Fruit fly (Drosophila melanogaster): ENCODE measurements around the gene RpS17.

Gene RpS17

dm6 chr3L:9410030-9410589, 19.5 kb downstream of the RpS17 start:
- no peak for TF ChIP-seq CG17806 (tag; optimal IDR thresholded peaks at IDR 0.05)
- no peak for TF ChIP-seq Pif1A (GFP tag; optimal IDR thresholded peaks at IDR 0.05)
- TF ChIP-seq CG8159 (tag; optimal IDR thresholded peaks at IDR 0.05) = no peak
- no peak for TF ChIP-seq Snoo (tag; optimal IDR thresholded peaks at IDR 0.05)

dm6 chr3L:9404497-9404896, 25.1 kb downstream of the RpS17 start, which contains the start of gene Cpr67B:
Gene Cpr67B, plus strand, starts transcription at chr3L:9404797.
- TF ChIP-seq CG13204 (GFP tag; optimal IDR thresholded peaks at IDR 0.05) = no peak
- TF ChIP-seq fd96Ca (GFP tag; IDR thresholded peaks at IDR 0.05) = no peak
- TF ChIP-seq EcR (GFP tag; optimal IDR thresholded peaks at IDR 0.05) = no peak
- no peak for TF ChIP-seq Pif1B (GFP tag; optimal IDR thresholded peaks at IDR 0.05)
- no peak for TF ChIP-seq CG12605 (GFP tag; IDR thresholded peaks at IDR 0.05)

DNA sequence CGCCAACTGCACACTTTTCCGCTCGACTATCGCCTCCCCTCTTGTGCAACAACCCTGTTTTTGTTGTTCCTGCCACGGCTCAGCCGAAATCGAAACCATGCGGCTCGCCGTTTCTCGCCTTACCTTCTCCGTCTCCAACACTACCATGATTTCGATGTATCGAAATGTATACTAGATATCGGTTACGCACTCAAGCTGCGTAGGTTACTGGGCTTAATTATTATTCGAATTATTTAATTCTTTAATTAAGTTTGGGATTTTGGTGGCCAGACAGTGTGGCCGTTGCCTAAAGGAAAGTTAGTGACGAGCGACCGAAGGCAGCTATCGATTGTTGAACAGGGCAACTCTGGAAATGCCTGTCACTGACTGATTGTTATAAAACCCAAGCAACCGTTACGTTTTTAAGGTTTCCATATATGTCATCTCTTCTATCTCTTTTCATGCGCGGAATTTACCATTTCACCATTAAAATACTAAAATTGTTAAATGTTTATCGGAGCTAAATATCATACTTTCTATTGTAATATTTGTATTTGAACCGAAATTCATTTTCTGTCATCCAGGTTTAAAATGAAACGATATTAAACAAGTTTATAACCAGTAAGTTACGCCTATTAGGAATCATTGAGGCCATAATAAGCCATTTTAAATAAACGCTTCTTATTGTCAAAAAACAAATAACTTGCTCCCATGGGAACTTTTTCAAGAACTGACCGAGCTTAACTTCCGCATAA, 27.3 kb downstream of the RpS17 start, which contains the start of gene eIF4E1:
Gene eIF4E1 (minus strand): TSS at position 304 of the 734 bp plus-strand sequence.
- TF ChIP-seq CG4496 (GFP tag; IDR thresholded peaks at IDR 0.05) = no peak

DNA sequence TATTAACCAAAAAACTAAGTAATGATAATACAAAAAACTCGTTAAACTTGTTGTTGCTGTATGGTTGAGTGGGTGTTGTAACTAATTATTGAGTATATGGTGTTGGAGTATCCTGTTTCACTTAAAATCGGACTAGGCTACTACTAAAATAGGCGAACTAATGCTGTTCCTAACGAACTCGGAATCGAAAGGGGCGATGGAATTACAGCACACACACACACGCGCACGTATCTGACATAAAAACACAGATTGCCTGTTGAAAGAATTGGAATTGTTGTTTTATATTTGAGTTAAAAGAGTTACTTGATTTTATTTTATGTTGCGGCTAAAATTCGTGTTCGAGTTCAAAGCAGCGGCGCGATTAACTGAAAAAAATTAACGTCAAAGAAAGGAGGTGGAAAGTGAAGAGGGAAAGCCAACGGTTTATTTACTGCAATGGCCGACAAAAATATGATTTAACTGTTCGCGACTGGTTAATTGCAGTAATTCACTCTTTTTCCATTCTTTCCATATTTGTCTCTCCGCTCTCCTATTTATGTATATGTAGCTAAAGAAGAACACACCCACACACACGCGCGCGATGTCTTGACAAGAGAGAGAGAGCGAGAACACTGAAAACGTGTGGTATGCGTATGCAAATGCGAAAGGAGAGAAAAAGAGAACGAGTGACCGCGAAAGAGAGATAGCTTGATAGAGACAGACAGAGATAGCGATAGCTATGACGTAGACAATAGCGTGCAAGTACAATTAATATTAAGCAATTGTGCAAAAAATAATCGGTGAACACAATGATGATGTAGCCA, 28.1 kb downstream of the RpS17 start:
- no peak for TF ChIP-seq rn (GFP tag; IDR thresholded peaks at IDR 0.05)
- no peak for TF ChIP-seq CG15710 (tag; optimal IDR thresholded peaks at IDR 0.05)
- peak; percentile 23 for TF ChIP-seq EcR (GFP tag; optimal IDR thresholded peaks at IDR 0.05)
- no peak for TF ChIP-seq CG17806 (tag; optimal IDR thresholded peaks at IDR 0.05)
- no peak for TF ChIP-seq gl (tag; optimal IDR thresholded peaks at IDR 0.05)
- no peak for TF ChIP-seq Pif1A (GFP tag; optimal IDR thresholded peaks at IDR 0.05)
- TF ChIP-seq CG8159 (tag; optimal IDR thresholded peaks at IDR 0.05) = no peak
- no peak for TF ChIP-seq CG14655 (GFP tag; optimal IDR thresholded peaks at IDR 0.05)
- no peak for TF ChIP-seq CG10348 (GFP tag; IDR thresholded peaks at IDR 0.05)
- TF ChIP-seq Ets98B (GFP tag; IDR thresholded peaks at IDR 0.05) = peak; percentile 22; the same call in 1 of the 2 replicates
- TF ChIP-seq fd96Ca (GFP tag; IDR thresholded peaks at IDR 0.05) = no peak
- no peak for TF ChIP-seq CG13204 (GFP tag; optimal IDR thresholded peaks at IDR 0.05)
- TF ChIP-seq Snoo (tag; optimal IDR thresholded peaks at IDR 0.05) = no peak
- TF ChIP-seq CG32121 (GFP tag; IDR thresholded peaks at IDR 0.05) = no peak
- TF ChIP-seq CG4496 (GFP tag; IDR thresholded peaks at IDR 0.05) = no peak
- TF ChIP-seq CG9948 (tag; optimal IDR thresholded peaks at IDR 0.05) = no peak
- no peak for TF ChIP-seq CG12605 (GFP tag; IDR thresholded peaks at IDR 0.05)
- peak; percentile 21 for TF ChIP-seq Pif1B (GFP tag; optimal IDR thresholded peaks at IDR 0.05)
- no peak for TF ChIP-seq D1 (tag; optimal IDR thresholded peaks at IDR 0.05)
- no peak for TF ChIP-seq CG8301 (tag; optimal IDR thresholded peaks at IDR 0.05)
- no peak for TF ChIP-seq CG34367 (tag; optimal IDR thresholded peaks at IDR 0.05)

DNA sequence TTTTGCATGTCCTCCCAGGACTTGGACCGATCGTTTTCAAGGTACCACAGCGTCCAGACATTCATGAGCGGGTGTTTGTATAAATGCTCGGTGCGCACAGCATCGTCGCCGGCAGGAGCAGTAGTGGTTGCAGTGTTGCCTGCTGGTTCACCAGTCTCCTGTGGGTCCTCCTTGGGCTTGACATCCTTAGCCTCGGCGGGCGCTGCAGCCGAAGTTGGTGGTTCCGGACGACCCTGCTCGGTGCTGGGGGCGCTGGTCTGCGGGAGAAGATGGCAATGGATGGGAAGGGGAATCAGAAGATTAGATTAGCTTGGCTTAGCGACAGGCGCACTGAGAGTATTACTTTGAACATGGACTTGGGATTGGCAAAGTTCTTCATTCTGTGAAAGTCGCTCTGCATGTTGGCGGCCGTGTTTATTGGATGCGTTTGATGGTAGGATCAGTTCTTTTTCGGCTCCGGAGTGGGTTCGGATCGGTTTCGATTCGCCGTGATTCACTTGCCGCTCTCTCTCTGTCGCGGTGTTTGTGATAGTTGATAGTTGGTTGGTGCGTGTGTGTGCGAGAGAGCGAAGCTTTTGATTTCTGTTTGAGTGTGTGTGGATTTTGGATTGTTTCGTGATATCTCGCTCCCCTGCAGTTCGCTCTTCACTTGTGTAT, 28.8 kb downstream of the RpS17 start:
- TF ChIP-seq CG4496 (GFP tag; IDR thresholded peaks at IDR 0.05) = peak; percentile 8; the same call in 1 of the 3 replicates
- TF ChIP-seq CG17806 (tag; optimal IDR thresholded peaks at IDR 0.05) = no peak
- TF ChIP-seq D1 (tag; optimal IDR thresholded peaks at IDR 0.05) = no peak

DNA sequence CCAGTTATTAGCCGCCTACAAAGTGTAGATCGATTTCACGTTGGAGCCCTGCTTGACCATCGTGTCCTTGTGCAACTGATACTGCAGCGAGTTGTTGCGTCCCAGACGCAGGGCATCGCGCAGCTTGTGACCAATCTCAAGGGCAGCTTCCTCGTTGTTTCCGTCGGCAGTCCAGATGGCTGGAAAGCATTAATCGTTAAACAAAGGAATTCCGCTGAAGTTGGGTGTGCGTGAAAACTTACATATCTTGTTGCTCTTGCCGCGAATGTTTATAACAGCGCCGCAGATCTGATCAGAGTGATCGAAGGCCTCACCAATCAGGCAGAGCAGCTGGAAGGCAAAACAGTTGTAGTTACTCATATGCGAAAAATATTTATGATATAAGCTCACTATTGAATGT, 29.8 kb downstream of the RpS17 start:
- no peak for TF ChIP-seq CG4496 (GFP tag; IDR thresholded peaks at IDR 0.05)
- no peak for TF ChIP-seq CG12605 (GFP tag; IDR thresholded peaks at IDR 0.05)
- peak; percentile 63 for TF ChIP-seq EcR (GFP tag; optimal IDR thresholded peaks at IDR 0.05)
- no peak for TF ChIP-seq CG34367 (tag; optimal IDR thresholded peaks at IDR 0.05)
- no peak for TF ChIP-seq CG17806 (tag; optimal IDR thresholded peaks at IDR 0.05)
- TF ChIP-seq CG14655 (GFP tag; optimal IDR thresholded peaks at IDR 0.05) = no peak

Data from whole organism, pupa.